Fruit fly (Drosophila melanogaster) whole organism, embryonic: ENCODE results near the gene Sur-8.

Experiments
- Adf1 ChIP-seq: fragments of 200-800 bp; sonication (Bioruptor generic); IDR thresholded peaks from 2 replicates; pipeline ENCODE4 v1.3.6; 2022; ENCODE audit warnings: missing biosample characterization, missing genetic modification characterization
- Atf6 ChIP-seq: fragments of 200-800 bp; sonication (Bioruptor generic); IDR thresholded peaks from 2 replicates; pipeline ENCODE4 v1.3.6; 2022; ENCODE audit warnings: missing biosample characterization, missing genetic modification characterization
- CG10431 ChIP-seq: fragments of 200-800 bp; sonication (Bioruptor generic); optimal IDR thresholded peaks from 3 replicates; lab custom pipeline; 2018; ENCODE audit warnings: missing biosample characterization, mild to moderate bottlenecking, missing genetic modification characterization
- CG11456 ChIP-seq: fragments of 200-800 bp; sonication (Bioruptor generic); IDR thresholded peaks from 3 replicates; pipeline ENCODE4 v1.3.6; 2022; ENCODE audit warnings: missing biosample characterization, missing genetic modification characterization
- CG11723 ChIP-seq: fragments of 200-800 bp; sonication (Bioruptor generic); optimal IDR thresholded peaks from 2 replicates; lab custom pipeline; 2017; ENCODE audit warnings: missing biosample characterization, mild to moderate bottlenecking, missing genetic modification characterization
- CG12155 ChIP-seq: fragments of 200-800 bp; sonication (Bioruptor generic); optimal IDR thresholded peaks from 3 replicates; lab custom pipeline; 2016; ENCODE audit warnings: missing biosample characterization, missing genetic modification characterization
- CG14965 ChIP-seq: fragments of 200-800 bp; sonication (Bioruptor generic); optimal IDR thresholded peaks from 2 replicates; lab custom pipeline; 2016; ENCODE audit warnings: missing biosample characterization, missing genetic modification characterization, borderline replicate concordance
- CG31388 ChIP-seq: fragments of 200-800 bp; sonication (Bioruptor generic); optimal IDR thresholded peaks from 2 replicates; lab custom pipeline; 2016; ENCODE audit warnings: missing biosample characterization, missing genetic modification characterization
- CG3281 ChIP-seq: fragments of 200-800 bp; sonication (Bioruptor generic); optimal IDR thresholded peaks from 3 replicates; lab custom pipeline; 2017; ENCODE audit warnings: missing biosample characterization, mild to moderate bottlenecking, missing genetic modification characterization
- CG43689 ChIP-seq: fragments of 200-800 bp; sonication (Bioruptor generic); IDR thresholded peaks from 2 replicates; pipeline ENCODE4 v1.3.6; 2022; ENCODE audit warnings: missing biosample characterization, missing genetic modification characterization
- CG5180 ChIP-seq: fragments of 200-800 bp; sonication (Bioruptor generic); optimal IDR thresholded peaks from 3 replicates; lab custom pipeline; 2017; ENCODE audit warnings: missing biosample characterization, missing genetic modification characterization, mild to moderate bottlenecking, moderate library complexity, missing genetic modification reagents
- CG6175 ChIP-seq: fragments of 200-800 bp; sonication (Bioruptor generic); IDR thresholded peaks from 3 replicates; pipeline ENCODE4 v1.3.6; 2022; ENCODE audit warnings: missing biosample characterization, missing genetic modification characterization
- CG7745 ChIP-seq: fragments of 200-800 bp; sonication (Bioruptor generic); optimal IDR thresholded peaks from 2 replicates; lab custom pipeline; 2018; ENCODE audit warnings: missing biosample characterization, mild to moderate bottlenecking, missing genetic modification characterization, moderate library complexity
- CG7839 ChIP-seq: fragments of 200-800 bp; sonication (Bioruptor generic); optimal IDR thresholded peaks from 3 replicates; lab custom pipeline; 2018; ENCODE audit warnings: missing biosample characterization, mild to moderate bottlenecking, missing genetic modification characterization, moderate library complexity
- CG7963 ChIP-seq: fragments of 200-800 bp; sonication (Bioruptor generic); IDR thresholded peaks from 3 replicates; pipeline ENCODE4 v1.3.6; 2022; ENCODE audit warnings: missing biosample characterization, missing genetic modification characterization; ENCODE audit not compliant: partially characterized antibody
- CG8478 ChIP-seq: fragments of >200 bp; optimal IDR thresholded peaks from 2 replicates; lab custom pipeline; 2018
- CG9876 ChIP-seq: fragments of 200-800 bp; sonication (Bioruptor generic); optimal IDR thresholded peaks from 2 replicates; lab custom pipeline; 2016; ENCODE audit warnings: missing biosample characterization, missing genetic modification characterization
- Drgx ChIP-seq: fragments of 200-800 bp; sonication (Bioruptor generic); IDR thresholded peaks from 2 replicates; pipeline ENCODE4 v1.3.6; 2022; ENCODE audit warnings: missing biosample characterization, missing genetic modification characterization
- Elba2 ChIP-seq: fragments of 200-800 bp; sonication (Bioruptor generic); optimal IDR thresholded peaks from 3 replicates; lab custom pipeline; 2016; ENCODE audit warnings: missing biosample characterization, missing genetic modification characterization
- HmgD ChIP-seq: fragments of 200-800 bp; sonication (Bioruptor generic); optimal IDR thresholded peaks from 3 replicates; lab custom pipeline; 2016; ENCODE audit warnings: missing biosample characterization, missing genetic modification characterization
- Jarid2 ChIP-seq: fragments of 200-800 bp; sonication (Bioruptor generic); optimal IDR thresholded peaks from 3 replicates; lab custom pipeline; 2017; ENCODE audit warnings: mild to moderate bottlenecking, missing biosample characterization, missing genetic modification reagents, missing genetic modification characterization
- Lpt ChIP-seq: fragments of >200 bp; optimal IDR thresholded peaks from 2 replicates; lab custom pipeline; 2018; ENCODE audit warnings: missing biosample characterization, missing genetic modification characterization
- Ssrp ChIP-seq: fragments of 200-800 bp; sonication (Bioruptor generic); optimal IDR thresholded peaks from 2 replicates; lab custom pipeline; 2018; ENCODE audit warnings: missing biosample characterization, mild to moderate bottlenecking, missing genetic modification characterization, moderate library complexity
- TFAM ChIP-seq: fragments of 200-800 bp; sonication (Bioruptor generic); optimal IDR thresholded peaks from 2 replicates; lab custom pipeline; 2017; ENCODE audit warnings: missing biosample characterization, missing genetic modification characterization, inconsistent platforms
- ap ChIP-seq: fragments of 200-800 bp; sonication (Bioruptor generic); IDR thresholded peaks from 2 replicates; pipeline ENCODE4 v1.3.6; 2022; ENCODE audit warnings: missing biosample characterization, missing genetic modification characterization
- chinmo ChIP-seq: fragments of 200-800 bp; sonication (Bioruptor generic); IDR thresholded peaks from 4 replicates; pipeline ENCODE4 v1.3.6; 2022; ENCODE audit warnings: missing biosample characterization, missing genetic modification characterization; ENCODE audit not compliant: partially characterized antibody
- dysf ChIP-seq: fragments of 200-800 bp; sonication (Bioruptor generic); IDR thresholded peaks from 3 replicates; pipeline ENCODE4 v1.3.6; 2022; ENCODE audit warnings: missing biosample characterization, missing genetic modification characterization
- sd ChIP-seq: fragments of 200-800 bp; sonication (Bioruptor generic); optimal IDR thresholded peaks from 3 replicates; lab custom pipeline; 2018; ENCODE audit warnings: missing biosample characterization, mild to moderate bottlenecking, missing genetic modification characterization, moderate library complexity
- sima ChIP-seq: fragments of 200-800 bp; sonication (Bioruptor generic); optimal IDR thresholded peaks from 2 replicates; lab custom pipeline; 2016; ENCODE audit warnings: missing biosample characterization, missing genetic modification characterization
- sr ChIP-seq: fragments of 200-800 bp; sonication (Bioruptor generic); IDR thresholded peaks from 3 replicates; pipeline ENCODE4 v1.3.6; 2022; ENCODE audit warnings: missing biosample characterization, missing genetic modification characterization
- z ChIP-seq: fragments of 200-800 bp; sonication (Bioruptor generic); IDR thresholded peaks from 3 replicates; pipeline ENCODE4 v1.3.6; 2022; ENCODE audit warnings: missing biosample characterization, missing genetic modification characterization
- zen2 ChIP-seq: fragments of 200-800 bp; sonication (Bioruptor generic); IDR thresholded peaks from 3 replicates; pipeline ENCODE4 v1.3.6; 2022; ENCODE audit warnings: missing biosample characterization, missing genetic modification characterization; ENCODE audit not compliant: partially characterized antibody

Gene Sur-8

DNA sequence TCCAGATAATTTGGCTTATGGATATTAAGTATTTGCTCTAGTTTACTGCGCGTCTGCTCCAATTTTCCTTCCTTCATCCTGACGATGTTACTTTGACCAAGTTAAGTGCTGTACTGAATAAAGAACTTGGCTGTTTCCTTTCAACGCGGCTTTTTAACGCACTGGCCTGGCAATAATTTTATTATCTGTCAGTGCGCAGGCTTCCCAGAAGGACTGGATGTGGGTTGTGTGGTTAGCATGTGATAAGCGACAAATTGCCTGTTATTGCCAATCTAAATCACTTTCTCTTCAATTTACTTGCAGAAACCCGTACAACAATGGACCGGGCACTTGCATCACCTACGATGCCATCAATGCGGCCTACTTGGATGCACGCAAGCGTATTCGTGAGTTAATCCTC is 38.3 kb upstream of the Sur-8 start, which contains the start of gene CG14331:
TSS of gene CG14331 (minus strand) at position 101 of the 400 bp plus-strand sequence.
- no peak for TF ChIP-seq dysf (GFP tag; lab: Robert Waterston, UW)
- no peak for TF ChIP-seq sima
- no peak for TF ChIP-seq HmgD (GFP tag; lab: Kevin White, UChicago)
- TF ChIP-seq sr (GFP tag; lab: Robert Waterston, UW), result no peak
- TF ChIP-seq ap, result no peak
- TF ChIP-seq CG7963 (GFP tag; lab: Robert Waterston, UW), result no peak

DNA sequence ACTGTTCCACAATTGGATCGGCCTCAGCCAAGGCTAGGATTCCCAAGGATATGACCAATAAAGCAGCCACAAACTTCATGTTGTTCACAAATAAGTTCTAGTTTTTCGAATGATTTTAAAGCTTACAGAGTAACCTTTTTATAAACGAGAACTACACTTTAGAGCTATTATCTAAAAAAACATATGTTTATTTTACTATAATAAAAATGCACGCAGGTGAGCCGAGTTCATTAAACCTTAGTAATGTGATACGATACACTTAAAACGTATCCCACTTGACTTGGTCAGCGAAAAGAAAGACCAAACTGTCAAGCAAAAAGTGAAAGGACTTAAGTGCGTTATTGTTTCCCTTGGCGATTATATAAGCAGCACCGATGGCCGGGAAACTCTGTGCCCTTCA is 32.0 kb upstream of the Sur-8 start, which contains the start of gene CG44090:
TSS of gene CG44090 (minus strand) at position 101 of the 400 bp plus-strand sequence.
- TF ChIP-seq ap, result no peak
- no peak for TF ChIP-seq sd
- TF ChIP-seq Ssrp, result no peak
- no peak for TF ChIP-seq Lpt (GFP tag; lab: Kevin White, UChicago)
- TF ChIP-seq CG11723, result no peak
- TF ChIP-seq CG7839, result no peak
- no peak for TF ChIP-seq CG43689 (GFP tag; lab: Robert Waterston, UW)
- TF ChIP-seq CG14965 (GFP tag; lab: Kevin White, UChicago), result no peak
- no peak for TF ChIP-seq CG9876 (GFP tag; lab: Kevin White, UChicago)

DNA sequence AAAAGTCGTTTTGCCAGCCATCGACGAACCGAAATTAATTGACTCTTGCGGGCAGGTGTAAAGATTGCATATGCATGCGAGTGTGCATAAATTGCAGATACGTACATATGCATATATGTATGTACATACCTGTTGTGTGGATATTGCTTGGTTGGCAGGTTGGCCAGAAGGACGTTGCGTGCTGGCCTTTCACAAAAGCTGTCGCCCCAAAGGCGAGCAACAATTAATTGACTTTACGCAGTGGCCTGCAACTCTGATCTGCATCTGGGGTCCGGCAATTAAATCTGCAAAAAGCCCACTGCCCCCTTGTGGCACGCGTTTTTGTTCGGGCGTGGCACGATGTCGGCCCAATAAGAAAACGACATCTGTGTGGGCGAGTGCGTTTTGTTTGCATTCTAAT is 30.8 kb upstream of the Sur-8 start:
- TF ChIP-seq CG11456 (0 out of 3 replicates have a peak, but pooled peaks have one; percentile 9), Elba2 (GFP tag; lab: Kevin White, UChicago) (peak; percentile 31), CG12155 (no peak)
- TF ChIP-seq, all 482 proteins: peak for 2

DNA sequence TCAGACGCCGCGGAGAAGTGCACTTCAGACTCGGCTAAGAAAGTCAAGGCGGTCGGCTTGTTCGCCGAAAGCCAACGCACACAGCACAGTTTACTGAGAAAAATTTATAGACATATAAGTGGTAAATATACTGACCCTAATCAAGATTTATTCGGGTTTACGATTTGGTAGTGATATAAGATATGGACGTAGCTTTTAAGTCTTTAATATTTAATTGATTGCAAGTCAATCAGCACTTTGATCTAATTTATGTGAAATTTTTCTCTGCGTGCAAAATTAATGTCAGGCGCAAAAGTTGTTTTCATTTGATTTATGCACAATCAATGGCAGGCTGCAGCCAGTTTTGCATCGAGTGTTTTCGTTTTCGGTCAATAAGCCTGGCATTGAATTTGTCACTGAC is 28.2 kb upstream of the Sur-8 start:
- TF ChIP-seq Drgx, result peak; percentile 68
- TF ChIP-seq CG31388 (GFP tag; lab: Kevin White, UChicago), result no peak
- no peak for TF ChIP-seq CG3281 (GFP tag; lab: Kevin White, UChicago)

DNA sequence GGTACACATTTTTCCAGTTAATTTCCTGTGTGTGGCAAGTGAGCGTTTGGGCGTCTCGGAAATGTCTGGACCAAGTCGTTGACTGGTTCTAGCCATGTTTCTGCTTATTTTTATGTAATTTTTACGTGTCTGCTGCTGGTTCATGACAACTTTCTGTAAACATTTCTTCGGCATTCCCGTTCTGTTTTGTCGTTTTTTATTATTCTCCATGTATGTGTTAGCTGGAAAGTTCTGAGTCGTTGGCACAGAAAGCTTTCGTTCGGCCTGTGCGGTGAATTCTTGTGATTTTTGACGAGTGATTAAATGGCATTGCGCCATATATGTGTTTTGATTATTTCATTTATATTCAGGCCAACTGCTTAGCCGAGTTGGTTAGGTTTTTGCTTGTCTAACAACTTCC is 23.9 kb upstream of the Sur-8 start:
- TF ChIP-seq CG5180 (GFP tag; lab: Kevin White, UChicago), result no peak
- TF ChIP-seq CG10431 (GFP tag; lab: Kevin White, UChicago), result peak; percentile 93
- TF ChIP-seq, all 482 proteins: peak for 1

DNA sequence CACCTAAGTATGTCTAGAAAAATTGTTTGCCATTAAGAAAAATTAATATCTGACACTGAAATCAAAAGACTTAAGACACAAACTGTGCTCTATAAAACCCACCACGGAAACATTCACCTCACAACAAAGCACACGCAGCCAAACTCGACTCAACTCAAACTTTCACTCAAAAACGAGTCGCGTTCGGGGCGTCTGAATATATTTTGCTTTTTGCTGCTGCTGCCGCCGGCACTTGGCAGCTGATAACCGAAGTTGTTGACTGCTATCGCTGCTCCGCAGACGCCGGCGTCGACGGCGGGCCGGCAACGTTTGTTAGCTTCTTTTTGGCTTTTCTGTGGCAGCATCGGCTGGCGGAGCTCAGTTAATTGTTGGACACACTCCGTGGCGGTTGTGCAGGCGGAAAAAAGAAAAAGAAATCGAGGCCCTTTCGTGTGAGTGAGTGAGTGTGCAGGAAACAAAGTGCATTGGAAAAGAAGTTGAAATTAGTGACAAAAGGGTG is 23.2 kb upstream of the Sur-8 start, which contains the start of gene cysu:
TSS of gene cysu (plus strand) at position 352 of the 499 bp plus-strand sequence.
- no peak for TF ChIP-seq TFAM
- TF ChIP-seq Atf6 (GFP tag; lab: Robert Waterston, UW), result no peak
- TF ChIP-seq Adf1 (GFP tag; lab: Robert Waterston, UW), result peak; percentile 87
- peak; percentile 63; the same call in 2 of the 3 replicates for TF ChIP-seq CG6175 (GFP tag; lab: Robert Waterston, UW)
- no peak for TF ChIP-seq CG7745 (tag; lab: Kevin White, UChicago)
- TF ChIP-seq Jarid2, result peak; percentile 58
- TF ChIP-seq zen2 (GFP tag; lab: Robert Waterston, UW), result peak; percentile 44; the same call in 1 of the 3 replicates
- peak; percentile 82; the same call in 1 of the 4 replicates for TF ChIP-seq chinmo (GFP tag; lab: Robert Waterston, UW)
- peak; percentile 95 for TF ChIP-seq z (GFP tag; lab: Robert Waterston, UW)
- TF ChIP-seq CG8478, result no peak
